Fruit fly (Drosophila melanogaster) whole organism, embryonic: ENCODE data around the gene mei-P26.

Source experiments
- Antp ChIP-seq: fragments of 200-800 bp; sonication (Bioruptor generic); optimal IDR thresholded peaks from 3 replicates; lab custom pipeline; 2016; ENCODE audit warnings: missing biosample characterization, missing genetic modification characterization
- B-H1 ChIP-seq: fragments of 200-800 bp; sonication (Bioruptor generic); IDR thresholded peaks from 3 replicates; pipeline ENCODE4 v1.3.6; 2022; ENCODE audit warnings: missing biosample characterization, missing genetic modification characterization
- CG12219 ChIP-seq: fragments of 200-800 bp; sonication (Bioruptor generic); optimal IDR thresholded peaks from 3 replicates; lab custom pipeline; 2018; ENCODE audit warnings: missing biosample characterization, mild to moderate bottlenecking, missing genetic modification characterization
- CG13287 ChIP-seq: fragments of 200-800 bp; sonication (Bioruptor generic); IDR thresholded peaks from 2 replicates; pipeline ENCODE4 v1.3.6; 2022; ENCODE audit warnings: missing biosample characterization, missing genetic modification characterization; ENCODE audit not compliant: partially characterized antibody
- CG14710 ChIP-seq: fragments of 200-800 bp; sonication (Bioruptor generic); optimal IDR thresholded peaks from 3 replicates; lab custom pipeline; 2019; ENCODE audit warnings: missing biosample characterization, mild to moderate bottlenecking, missing genetic modification characterization, moderate library complexity
- CG16813 ChIP-seq: fragments of 200-800 bp; sonication (Bioruptor generic); IDR thresholded peaks from 3 replicates; pipeline ENCODE4 v1.3.6; 2022; ENCODE audit warnings: missing biosample characterization, missing genetic modification characterization; ENCODE audit not compliant: partially characterized antibody
- CG17361 ChIP-seq: fragments of 200-800 bp; sonication (Bioruptor generic); IDR thresholded peaks from 3 replicates; pipeline ENCODE4 v1.3.6; 2022; ENCODE audit warnings: missing biosample characterization, missing genetic modification characterization
- CG1832 ChIP-seq: fragments of 200-800 bp; sonication (Bioruptor generic); optimal IDR thresholded peaks from 2 replicates; lab custom pipeline; 2017; ENCODE audit warnings: missing biosample characterization, mild to moderate bottlenecking, missing genetic modification characterization, inconsistent platforms
- CG18599 ChIP-seq: fragments of 200-800 bp; sonication (Bioruptor generic); optimal IDR thresholded peaks from 3 replicates; lab custom pipeline; 2017; ENCODE audit warnings: missing biosample characterization, missing genetic modification characterization, mild to moderate bottlenecking, moderate library complexity, missing genetic modification reagents
- CG2116 ChIP-seq: fragments of 200-800 bp; sonication (Bioruptor generic); optimal IDR thresholded peaks from 3 replicates; lab custom pipeline; 2018; ENCODE audit warnings: missing biosample characterization, mild to moderate bottlenecking, missing genetic modification characterization
- CG32772 ChIP-seq: fragments of 200-800 bp; sonication (Bioruptor generic); IDR thresholded peaks from 2 replicates; pipeline ENCODE4 v1.3.6; 2022; ENCODE audit warnings: missing biosample characterization, missing genetic modification characterization
- CG3281 ChIP-seq: fragments of 200-800 bp; sonication (Bioruptor generic); optimal IDR thresholded peaks from 3 replicates; lab custom pipeline; 2017; ENCODE audit warnings: missing biosample characterization, mild to moderate bottlenecking, missing genetic modification characterization
- CG34224 ChIP-seq: fragments of 200-800 bp; sonication (Bioruptor generic); IDR thresholded peaks from 3 replicates; pipeline ENCODE4 v1.3.6; 2022; ENCODE audit warnings: missing biosample characterization, missing genetic modification characterization; ENCODE audit not compliant: partially characterized antibody
- CG4404 ChIP-seq: fragments of 200-800 bp; sonication (Bioruptor generic); IDR thresholded peaks from 2 replicates; pipeline ENCODE4 v1.3.6; 2022; ENCODE audit warnings: missing biosample characterization, missing genetic modification characterization
- CG6272 ChIP-seq: fragments of 200-800 bp; sonication (Bioruptor generic); IDR thresholded peaks from 2 replicates; pipeline ENCODE4 v1.3.6; 2022; ENCODE audit warnings: missing biosample characterization, missing genetic modification characterization
- CG6654 ChIP-seq: fragments of 200-800 bp; sonication (Bioruptor generic); optimal IDR thresholded peaks from 2 replicates; lab custom pipeline; 2017; ENCODE audit warnings: missing biosample characterization, mild to moderate bottlenecking, missing genetic modification characterization
- CG7271 ChIP-seq: fragments of 200-800 bp; sonication (Bioruptor generic); optimal IDR thresholded peaks from 2 replicates; lab custom pipeline; 2018; ENCODE audit warnings: missing biosample characterization, mild to moderate bottlenecking, missing genetic modification characterization, moderate library complexity
- CG7987 ChIP-seq: fragments of 200-800 bp; sonication (Bioruptor generic); optimal IDR thresholded peaks from 2 replicates; lab custom pipeline; 2018; ENCODE audit warnings: missing biosample characterization, mild to moderate bottlenecking, missing genetic modification characterization, moderate library complexity
- CG8388 ChIP-seq: fragments of 200-800 bp; sonication (Bioruptor generic); optimal IDR thresholded peaks from 2 replicates; lab custom pipeline; 2019; ENCODE audit warnings: missing biosample characterization, mild to moderate bottlenecking, missing genetic modification characterization, moderate library complexity
- Camta ChIP-seq: fragments of 200-800 bp; sonication (Bioruptor generic); optimal IDR thresholded peaks from 2 replicates; lab custom pipeline; 2016; ENCODE audit warnings: missing biosample characterization, missing genetic modification characterization
- Dref ChIP-seq: fragments of 200-800 bp; sonication (Bioruptor generic); IDR thresholded peaks from 2 replicates; pipeline ENCODE4 v1.3.6; 2022; ENCODE audit warnings: missing biosample characterization, missing genetic modification characterization
- E2f2 ChIP-seq: fragments of 200-800 bp; sonication (Bioruptor generic); IDR thresholded peaks from 2 replicates; pipeline ENCODE4 v1.3.6; 2022; ENCODE audit warnings: missing biosample characterization, missing genetic modification characterization
- Elba2 ChIP-seq: fragments of 200-800 bp; sonication (Bioruptor generic); optimal IDR thresholded peaks from 3 replicates; lab custom pipeline; 2016; ENCODE audit warnings: missing biosample characterization, missing genetic modification characterization
- Hr3 ChIP-seq: fragments of 200-800 bp; sonication (Bioruptor generic); optimal IDR thresholded peaks from 3 replicates; lab custom pipeline; 2016; ENCODE audit warnings: missing biosample characterization, missing genetic modification characterization
- Meics ChIP-seq: fragments of 200-800 bp; sonication (Bioruptor generic); optimal IDR thresholded peaks from 2 replicates; lab custom pipeline; 2017; ENCODE audit warnings: missing biosample characterization, mild to moderate bottlenecking, missing genetic modification characterization
- Spps ChIP-seq: fragments of 200-800 bp; sonication (Bioruptor generic); optimal IDR thresholded peaks from 2 replicates; lab custom pipeline; 2018; ENCODE audit warnings: missing biosample characterization, mild to moderate bottlenecking, missing genetic modification characterization
- Sry-δ ChIP-seq: fragments of 200-800 bp; sonication (Bioruptor generic); optimal IDR thresholded peaks from 2 replicates; lab custom pipeline; 2016; ENCODE audit warnings: missing biosample characterization, missing genetic modification characterization
- YL-1 ChIP-seq: fragments of 200-800 bp; sonication (Bioruptor generic); optimal IDR thresholded peaks from 3 replicates; lab custom pipeline; 2017; ENCODE audit warnings: missing biosample characterization, mild to moderate bottlenecking, missing genetic modification characterization
- amos ChIP-seq: fragments of 200-800 bp; sonication (Bioruptor generic); IDR thresholded peaks from 2 replicates; pipeline ENCODE4 v1.3.6; 2022; ENCODE audit warnings: missing biosample characterization, missing genetic modification characterization; ENCODE audit not compliant: partially characterized antibody
- bigmax ChIP-seq: fragments of 200-800 bp; sonication (Bioruptor generic); optimal IDR thresholded peaks from 2 replicates; lab custom pipeline; 2018; ENCODE audit warnings: missing biosample characterization, mild to moderate bottlenecking, missing genetic modification characterization
- br ChIP-seq: fragments of >200 bp; optimal IDR thresholded peaks from 2 replicates; lab custom pipeline; 2017
- croc ChIP-seq: fragments of 200-800 bp; sonication (Bioruptor generic); conservative IDR thresholded peaks from 3 replicates; pipeline ENCODE4 v1.3.6; 2022; ENCODE audit warnings: missing biosample characterization, missing genetic modification characterization
- crp ChIP-seq, 2 experiments: fragments of 200-800 bp; sonication (Bioruptor generic); optimal IDR thresholded peaks; 2 replicates in 1 of 2; 3 replicates in 1 of 2; lab custom pipeline; 2017; ENCODE audit warnings: missing biosample characterization in 2 of 2, missing genetic modification characterization in 2 of 2, mild to moderate bottlenecking in 1 of 2, moderate library complexity in 1 of 2
- fd96Cb ChIP-seq: fragments of 200-800 bp; sonication (Bioruptor generic); optimal IDR thresholded peaks from 2 replicates; lab custom pipeline; 2018; ENCODE audit warnings: missing biosample characterization, mild to moderate bottlenecking, missing genetic modification characterization, moderate library complexity
- grn ChIP-seq: fragments of 200-800 bp; sonication (Bioruptor generic); optimal IDR thresholded peaks from 3 replicates; lab custom pipeline; 2017; ENCODE audit warnings: missing biosample characterization, missing genetic modification characterization
- hkb ChIP-seq, 2 experiments: fragments of 200-800 bp in 1 of 2; fragments of >200 bp in 1 of 2; sonication (Bioruptor generic) in 1 of 2; IDR thresholded peaks in 1 of 2; optimal IDR thresholded peaks in 1 of 2; 2 replicates each; pipeline versions ENCODE4 v1.3.6 to Lab custom; 2017 to 2022; ENCODE audit warnings: missing biosample characterization in 1 of 2, missing genetic modification characterization in 1 of 2
- jumu ChIP-seq: fragments of 200-800 bp; sonication (Bioruptor generic); optimal IDR thresholded peaks from 3 replicates; lab custom pipeline; 2016; ENCODE audit warnings: missing biosample characterization, missing genetic modification characterization
- luna ChIP-seq: fragments of 200-800 bp; sonication (Bioruptor generic); optimal IDR thresholded peaks from 2 replicates; lab custom pipeline; 2016; ENCODE audit warnings: missing biosample characterization, missing genetic modification characterization
- mirr ChIP-seq: fragments of 200-800 bp; sonication (Bioruptor generic); optimal IDR thresholded peaks from 3 replicates; lab custom pipeline; 2018; ENCODE audit warnings: missing biosample characterization, mild to moderate bottlenecking, missing genetic modification characterization
- nerfin-1 ChIP-seq: fragments of 200-800 bp; sonication (Bioruptor generic); optimal IDR thresholded peaks from 3 replicates; lab custom pipeline; 2019; ENCODE audit warnings: missing biosample characterization, mild to moderate bottlenecking, missing genetic modification characterization, moderate library complexity
- nom ChIP-seq: fragments of 200-800 bp; sonication (Bioruptor generic); optimal IDR thresholded peaks from 2 replicates; lab custom pipeline; 2017; ENCODE audit warnings: missing biosample characterization, missing genetic modification characterization, mild to moderate bottlenecking, moderate library complexity, missing genetic modification reagents
- phol ChIP-seq: fragments of 200-800 bp; sonication (Bioruptor generic); optimal IDR thresholded peaks from 3 replicates; lab custom pipeline; 2018; ENCODE audit warnings: missing biosample characterization, mild to moderate bottlenecking, missing genetic modification characterization, moderate library complexity
- pzg ChIP-seq: fragments of 200-800 bp; sonication (Bioruptor generic); optimal IDR thresholded peaks from 3 replicates; lab custom pipeline; 2018; ENCODE audit warnings: missing biosample characterization, mild to moderate bottlenecking, missing genetic modification characterization, moderate library complexity
- shn ChIP-seq: fragments of 200-800 bp; sonication (Bioruptor generic); optimal IDR thresholded peaks from 3 replicates; lab custom pipeline; 2016; ENCODE audit warnings: missing biosample characterization, missing genetic modification characterization
- slou ChIP-seq: fragments of 200-800 bp; sonication (Bioruptor generic); optimal IDR thresholded peaks from 3 replicates; lab custom pipeline; 2016; ENCODE audit warnings: missing biosample characterization, missing genetic modification characterization
- so ChIP-seq: fragments of 200-800 bp; sonication (Bioruptor generic); IDR thresholded peaks from 3 replicates; pipeline ENCODE4 v1.3.6; 2022; ENCODE audit warnings: missing biosample characterization, missing genetic modification characterization
- tll ChIP-seq, 2 experiments: fragments of 200-800 bp in 1 of 2; fragments of >200 bp in 1 of 2; sonication (Bioruptor generic) in 1 of 2; optimal IDR thresholded peaks; 2 replicates each; lab custom pipeline; 2017 to 2019; ENCODE audit warnings: missing biosample characterization in 2 of 2, missing genetic modification characterization in 2 of 2, mild to moderate bottlenecking in 1 of 2, moderate library complexity in 1 of 2
- trem ChIP-seq: fragments of 200-800 bp; optimal IDR thresholded peaks from 3 replicates; lab custom pipeline; 2019; ENCODE audit warnings: missing biosample characterization, mild to moderate bottlenecking, missing genetic modification characterization, moderate library complexity
- wor ChIP-seq: fragments of 200-800 bp; sonication (Bioruptor generic); IDR thresholded peaks from 2 replicates; pipeline ENCODE4 v1.3.6; 2022; ENCODE audit warnings: missing biosample characterization, missing genetic modification characterization

The mei-P26 gene

dm6 chrX:9156388-9156823 lies 6.6 kb upstream of the mei-P26 start, which contains the start of gene His3.3B (continued):
- TF ChIP-seq CG6654 (no peak), br (lab: Kevin White, UChicago) (no peak), wor (no peak), grn (no peak), nerfin-1 (tag; lab: Kevin White, UChicago) (no peak), CG8388 (GFP tag; lab: Kevin White, UChicago) (no peak), Hr3 (GFP tag; lab: Kevin White, UChicago) (no peak), Antp (GFP tag; lab: Kevin White, UChicago) (no peak), CG16813 (GFP tag; lab: Robert Waterston, UW) (peak; percentile 42; the same call in 1 of the 3 replicates), croc (GFP tag; lab: Robert Waterston, UW) (no peak), CG2116 (GFP tag; lab: Kevin White, UChicago) (peak; percentile 73), Meics (GFP tag; lab: Kevin White, UChicago) (no peak), YL-1 (peak; percentile 71), fd96Cb (tag; lab: Kevin White, UChicago) (no peak), so (GFP tag; lab: Robert Waterston, UW) (no peak), CG7987 (no peak)

DNA sequence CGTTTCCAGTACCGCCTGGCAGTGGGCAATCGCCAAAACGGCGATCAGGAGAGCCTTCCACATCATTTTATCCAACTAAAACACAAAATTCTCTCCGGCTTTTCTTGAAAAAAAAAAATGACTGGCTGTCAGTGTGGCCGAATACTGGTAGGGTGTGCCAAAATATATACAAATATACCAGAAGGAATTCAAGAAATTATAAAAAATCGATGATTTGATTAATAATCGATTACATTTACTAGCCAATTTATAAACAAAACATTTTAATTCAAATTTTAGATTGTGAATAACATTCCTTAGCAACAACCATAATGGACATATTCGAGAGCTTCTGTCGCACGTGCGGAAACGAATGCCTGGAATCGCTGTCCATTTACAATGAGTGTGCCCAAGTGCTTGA lies 4.7 kb upstream of the mei-P26 start, which contains the start of the genes Ost48 and Dlip1:
TSS of gene Ost48 (minus strand) at position 150 of the 400 bp plus-strand sequence.
TSS of gene Dlip1 (plus strand) at position 257 of the 400 bp plus-strand sequence.
- TF ChIP-seq br (lab: Kevin White, UChicago) (no peak), hkb (optimal IDR thresholded peaks at IDR 0.05; lab: Kevin White, UChicago) (no peak), hkb (GFP tag; IDR thresholded peaks at IDR 0.05; lab: Robert Waterston, UW) (no peak), wor (no peak), nom (GFP tag; lab: Kevin White, UChicago) (no peak), CG32772 (peak; percentile 45; the same call in 1 of the 2 replicates), Spps (no peak), CG18599 (GFP tag; lab: Kevin White, UChicago) (no peak), amos (peak; percentile 43; the same call in 1 of the 2 replicates), CG7271 (tag; lab: Kevin White, UChicago) (no peak), pzg (GFP tag; lab: Kevin White, UChicago) (peak; percentile 43), Dref (GFP tag; lab: Robert Waterston, UW) (peak; percentile 67), crp (GFP tag; optimal IDR thresholded peaks at IDR 0.05; lab: Kevin White, UChicago) (peak in 1 of 2 experiments; percentile 18), luna (GFP tag; lab: Kevin White, UChicago) (no peak), mirr (GFP tag; lab: Kevin White, UChicago) (no peak), CG6272 (no peak), Camta (no peak), tll (GFP tag; optimal IDR thresholded peaks at IDR 0.05; lab: Kevin White, UChicago) (no peak), phol (tag; lab: Kevin White, UChicago) (peak; percentile 36), trem (tag; lab: Kevin White, UChicago) (no peak), bigmax (GFP tag; lab: Kevin White, UChicago) (peak; percentile 71), CG13287 (GFP tag; lab: Robert Waterston, UW) (peak; percentile 61; the same call in 1 of the 2 replicates), B-H1 (no peak), Elba2 (GFP tag; lab: Kevin White, UChicago) (no peak), CG17361 (GFP tag; lab: Robert Waterston, UW) (no peak), CG14710 (tag; lab: Kevin White, UChicago) (peak; percentile 12), CG12219 (GFP tag; lab: Kevin White, UChicago) (no peak), shn (GFP tag; lab: Kevin White, UChicago) (no peak), jumu (no peak), CG3281 (no peak), Sry-δ (GFP tag; lab: Kevin White, UChicago) (peak; percentile 40), slou (GFP tag; lab: Kevin White, UChicago) (no peak), E2f2 (peak; percentile 65), CG1832 (GFP tag; lab: Kevin White, UChicago) (no peak), CG4404 (GFP tag; lab: Robert Waterston, UW) (no peak), CG34224 (GFP tag; lab: Robert Waterston, UW) (peak; percentile 28; the same call in 1 of the 3 replicates)
